Fruit fly (Drosophila melanogaster) whole organism, embryonic: ENCODE measurements around the gene CG15772.

Source experiments
- ATbp ChIP-seq: fragments of 200-800 bp; sonication (Bioruptor generic); optimal IDR thresholded peaks from 2 replicates; lab custom pipeline; 2017; ENCODE audit warnings: missing biosample characterization, mild to moderate bottlenecking, missing genetic modification characterization, missing genetic modification reagents
- Abd-B ChIP-seq: fragments of 200-800 bp; sonication (Bioruptor generic); optimal IDR thresholded peaks from 2 replicates; lab custom pipeline; 2018; ENCODE audit warnings: missing biosample characterization, mild to moderate bottlenecking, missing genetic modification characterization, moderate library complexity
- Ada2b ChIP-seq: fragments of 200-800 bp; sonication (Bioruptor generic); IDR thresholded peaks from 2 replicates; pipeline ENCODE4 v1.3.6; 2022; ENCODE audit warnings: missing biosample characterization, missing genetic modification characterization
- Awh ChIP-seq: fragments of 200-800 bp; sonication (Bioruptor generic); IDR thresholded peaks from 2 replicates; pipeline ENCODE4, ENCODE4 v1.3.6; 2022; ENCODE audit warnings: missing biosample characterization, missing genetic modification characterization
- CG10543 ChIP-seq: fragments of 200-800 bp; sonication (Bioruptor generic); optimal IDR thresholded peaks from 3 replicates; lab custom pipeline; 2017; ENCODE audit warnings: missing biosample characterization, mild to moderate bottlenecking, missing genetic modification characterization, moderate library complexity
- CG11085 ChIP-seq: fragments of 200-800 bp; sonication (Bioruptor generic); IDR thresholded peaks from 2 replicates; pipeline ENCODE4 v1.3.6; 2022; ENCODE audit warnings: missing biosample characterization, missing genetic modification characterization
- CG11093 ChIP-seq: fragments of 200-800 bp; sonication (Bioruptor generic); IDR thresholded peaks from 3 replicates; pipeline ENCODE4 v1.3.6; 2022; ENCODE audit warnings: missing biosample characterization, missing genetic modification characterization
- CG12104 ChIP-seq: fragments of 200-800 bp; sonication (Bioruptor generic); optimal IDR thresholded peaks from 3 replicates; lab custom pipeline; 2016; ENCODE audit warnings: missing biosample characterization, missing genetic modification characterization
- CG17359 ChIP-seq: fragments of 200-800 bp; sonication (Bioruptor generic); optimal IDR thresholded peaks from 3 replicates; lab custom pipeline; 2018; ENCODE audit warnings: missing biosample characterization, mild to moderate bottlenecking, missing genetic modification characterization, moderate library complexity
- CG17568 ChIP-seq: fragments of 200-800 bp; sonication (Bioruptor generic); optimal IDR thresholded peaks from 2 replicates; lab custom pipeline; 2018; ENCODE audit warnings: missing biosample characterization, mild to moderate bottlenecking, missing genetic modification characterization, moderate library complexity
- CG18262 ChIP-seq: fragments of 200-800 bp; optimal IDR thresholded peaks from 3 replicates; lab custom pipeline; 2019; ENCODE audit warnings: missing biosample characterization, mild to moderate bottlenecking, missing genetic modification characterization, moderate library complexity
- CG18599 ChIP-seq: fragments of 200-800 bp; sonication (Bioruptor generic); optimal IDR thresholded peaks from 3 replicates; lab custom pipeline; 2017; ENCODE audit warnings: missing biosample characterization, missing genetic modification characterization, mild to moderate bottlenecking, moderate library complexity, missing genetic modification reagents
- CG2116 ChIP-seq: fragments of 200-800 bp; sonication (Bioruptor generic); optimal IDR thresholded peaks from 3 replicates; lab custom pipeline; 2018; ENCODE audit warnings: missing biosample characterization, mild to moderate bottlenecking, missing genetic modification characterization
- CG2712 ChIP-seq: fragments of 200-800 bp; optimal IDR thresholded peaks from 3 replicates; lab custom pipeline; 2019; ENCODE audit warnings: missing biosample characterization, mild to moderate bottlenecking, missing genetic modification characterization, moderate library complexity
- CG33213 ChIP-seq: fragments of 200-800 bp; sonication (Bioruptor generic); optimal IDR thresholded peaks from 3 replicates; lab custom pipeline; 2016; ENCODE audit warnings: missing biosample characterization, missing genetic modification characterization
- CG3995 ChIP-seq: fragments of 200-800 bp; sonication (Bioruptor generic); optimal IDR thresholded peaks from 3 replicates; lab custom pipeline; 2016; ENCODE audit warnings: missing biosample characterization, missing genetic modification characterization
- CG4404 ChIP-seq: fragments of 200-800 bp; sonication (Bioruptor generic); IDR thresholded peaks from 2 replicates; pipeline ENCODE4 v1.3.6; 2022; ENCODE audit warnings: missing biosample characterization, missing genetic modification characterization
- CG4730 ChIP-seq: fragments of 200-800 bp; sonication (Bioruptor generic); IDR thresholded peaks from 2 replicates; pipeline ENCODE4 v1.3.6; 2022; ENCODE audit warnings: missing biosample characterization, missing genetic modification characterization
- CG5953 ChIP-seq: fragments of 200-800 bp; sonication (Bioruptor generic); IDR thresholded peaks from 2 replicates; pipeline ENCODE4 v1.3.6; 2022; ENCODE audit warnings: missing biosample characterization, missing genetic modification characterization
- CG6813 ChIP-seq: fragments of 200-800 bp; sonication (Bioruptor generic); optimal IDR thresholded peaks from 2 replicates; lab custom pipeline; 2017; ENCODE audit warnings: missing biosample characterization, missing genetic modification characterization, mild to moderate bottlenecking, moderate library complexity, missing genetic modification reagents
- CG6854 ChIP-seq: fragments of 200-800 bp; sonication (Bioruptor generic); optimal IDR thresholded peaks from 3 replicates; lab custom pipeline; 2017; ENCODE audit warnings: missing biosample characterization, mild to moderate bottlenecking, missing genetic modification characterization
- CG7271 ChIP-seq: fragments of 200-800 bp; sonication (Bioruptor generic); optimal IDR thresholded peaks from 2 replicates; lab custom pipeline; 2018; ENCODE audit warnings: missing biosample characterization, mild to moderate bottlenecking, missing genetic modification characterization, moderate library complexity
- CG7987 ChIP-seq: fragments of 200-800 bp; sonication (Bioruptor generic); optimal IDR thresholded peaks from 2 replicates; lab custom pipeline; 2018; ENCODE audit warnings: missing biosample characterization, mild to moderate bottlenecking, missing genetic modification characterization, moderate library complexity
- CG8388 ChIP-seq: fragments of 200-800 bp; sonication (Bioruptor generic); optimal IDR thresholded peaks from 2 replicates; lab custom pipeline; 2019; ENCODE audit warnings: missing biosample characterization, mild to moderate bottlenecking, missing genetic modification characterization, moderate library complexity
- D19B ChIP-seq: fragments of 200-800 bp; sonication (Bioruptor generic); optimal IDR thresholded peaks from 2 replicates; lab custom pipeline; 2017; ENCODE audit warnings: missing biosample characterization, mild to moderate bottlenecking, missing genetic modification characterization
- Dip3 ChIP-seq: fragments of 200-800 bp; sonication (Bioruptor generic); optimal IDR thresholded peaks from 3 replicates; lab custom pipeline; 2016; ENCODE audit warnings: missing biosample characterization, missing genetic modification characterization
- ERR ChIP-seq: fragments of 200-800 bp; sonication (Bioruptor generic); optimal IDR thresholded peaks from 2 replicates; lab custom pipeline; 2016; ENCODE audit warnings: missing biosample characterization, missing genetic modification characterization
- Fer2 ChIP-seq: fragments of 200-800 bp; sonication (Bioruptor generic); optimal IDR thresholded peaks from 2 replicates; lab custom pipeline; 2018; ENCODE audit warnings: missing biosample characterization, mild to moderate bottlenecking, missing genetic modification characterization, moderate library complexity
- Fer3 ChIP-seq: fragments of 200-800 bp; sonication (Bioruptor generic); optimal IDR thresholded peaks from 2 replicates; lab custom pipeline; 2018; ENCODE audit warnings: missing biosample characterization, mild to moderate bottlenecking, missing genetic modification characterization, moderate library complexity
- Hr39 ChIP-seq: fragments of >200 bp; optimal IDR thresholded peaks from 2 replicates; lab custom pipeline; 2017
- Lim3 ChIP-seq: fragments of 200-800 bp; sonication (Bioruptor generic); IDR thresholded peaks from 2 replicates; pipeline ENCODE4 v1.3.6; 2022; ENCODE audit warnings: missing biosample characterization, missing genetic modification characterization
- Med ChIP-seq: fragments of 200-800 bp; sonication (Bioruptor generic); peaks from one replicate; lab custom pipeline; 2016; ENCODE audit warnings: missing biosample characterization, missing genetic modification characterization, mild to moderate bottlenecking, inconsistent platforms, moderate library complexity
- Optix ChIP-seq: fragments of 200-800 bp; sonication (Bioruptor generic); IDR thresholded peaks from 3 replicates; pipeline ENCODE4 v1.3.6; 2022; ENCODE audit warnings: missing biosample characterization, missing genetic modification characterization
- Tbp ChIP-seq: fragments of >200 bp; optimal IDR thresholded peaks from 2 replicates; lab custom pipeline; 2018; ENCODE audit warnings: missing biosample characterization, missing genetic modification characterization
- Trl ChIP-seq, 3 experiments: fragments of >200 bp in 2 of 3; fragments of 200-800 bp in 1 of 3; sonication (Bioruptor generic) in 1 of 3; optimal IDR thresholded peaks; 2 replicates in 1 of 3; 3 replicates in 2 of 3; lab custom pipeline; 2016 to 2017; ENCODE audit warnings: missing biosample characterization in 1 of 3, missing genetic modification characterization in 1 of 3
- YL-1 ChIP-seq: fragments of 200-800 bp; sonication (Bioruptor generic); optimal IDR thresholded peaks from 3 replicates; lab custom pipeline; 2017; ENCODE audit warnings: missing biosample characterization, mild to moderate bottlenecking, missing genetic modification characterization
- ab ChIP-seq: fragments of 200-800 bp; sonication (Bioruptor generic); optimal IDR thresholded peaks from 2 replicates; lab custom pipeline; 2016; ENCODE audit warnings: missing biosample characterization, missing genetic modification characterization
- al ChIP-seq: fragments of 200-800 bp; sonication (Bioruptor generic); IDR thresholded peaks from 2 replicates; pipeline ENCODE4 v1.3.6; 2022; ENCODE audit warnings: missing biosample characterization, missing genetic modification characterization
- caup ChIP-seq: fragments of 200-800 bp; sonication (Bioruptor generic); optimal IDR thresholded peaks from 3 replicates; lab custom pipeline; 2017; ENCODE audit warnings: missing biosample characterization, mild to moderate bottlenecking, missing genetic modification characterization, moderate library complexity; ENCODE audit not compliant: severe bottlenecking
- crc ChIP-seq: fragments of 200-800 bp; sonication (Bioruptor generic); optimal IDR thresholded peaks from 2 replicates; lab custom pipeline; 2016; ENCODE audit warnings: missing biosample characterization, missing genetic modification characterization
- dati ChIP-seq: fragments of 200-800 bp; sonication (Bioruptor generic); IDR thresholded peaks from 2 replicates; pipeline ENCODE4 v1.3.6; 2022; ENCODE audit warnings: missing biosample characterization, missing genetic modification characterization
- dysf ChIP-seq: fragments of 200-800 bp; sonication (Bioruptor generic); IDR thresholded peaks from 3 replicates; pipeline ENCODE4 v1.3.6; 2022; ENCODE audit warnings: missing biosample characterization, missing genetic modification characterization
- grau ChIP-seq: fragments of 200-800 bp; optimal IDR thresholded peaks from 3 replicates; lab custom pipeline; 2019; ENCODE audit warnings: missing biosample characterization, mild to moderate bottlenecking, missing genetic modification characterization, moderate library complexity
- gsb-n ChIP-seq: fragments of 200-800 bp; sonication (Bioruptor generic); optimal IDR thresholded peaks from 3 replicates; lab custom pipeline; 2018; ENCODE audit warnings: missing biosample characterization, mild to moderate bottlenecking, missing genetic modification characterization
- otp ChIP-seq: fragments of 200-800 bp; sonication (Bioruptor generic); IDR thresholded peaks from 3 replicates; pipeline ENCODE4, ENCODE4 v1.3.6; 2022; ENCODE audit warnings: missing biosample characterization, missing genetic modification characterization
- repo ChIP-seq: fragments of 200-800 bp; sonication (Bioruptor generic); optimal IDR thresholded peaks from 2 replicates; lab custom pipeline; 2016; ENCODE audit warnings: missing biosample characterization, missing genetic modification characterization
- sob ChIP-seq: fragments of 200-800 bp; sonication (Bioruptor generic); IDR thresholded peaks from 2 replicates; pipeline ENCODE4 v1.3.6; 2022; ENCODE audit warnings: missing biosample characterization, missing genetic modification characterization
- stwl ChIP-seq: fragments of 200-800 bp; sonication (Bioruptor generic); optimal IDR thresholded peaks from 3 replicates; lab custom pipeline; 2018; ENCODE audit warnings: missing biosample characterization, mild to moderate bottlenecking, missing genetic modification characterization, moderate library complexity
- trh ChIP-seq: fragments of 200-800 bp; sonication (Bioruptor generic); optimal IDR thresholded peaks from 2 replicates; lab custom pipeline; 2016; ENCODE audit warnings: missing biosample characterization, missing genetic modification characterization
- zfh1 ChIP-seq: fragments of 200-800 bp; sonication (Bioruptor generic); IDR thresholded peaks from 3 replicates; pipeline ENCODE4 v1.3.6; 2022; ENCODE audit warnings: missing biosample characterization, missing genetic modification characterization
- zfh2 ChIP-seq: fragments of 200-800 bp; sonication (Bioruptor generic); optimal IDR thresholded peaks from 2 replicates; lab custom pipeline; 2016; ENCODE audit warnings: missing biosample characterization, missing genetic modification characterization

Gene CG15772

DNA sequence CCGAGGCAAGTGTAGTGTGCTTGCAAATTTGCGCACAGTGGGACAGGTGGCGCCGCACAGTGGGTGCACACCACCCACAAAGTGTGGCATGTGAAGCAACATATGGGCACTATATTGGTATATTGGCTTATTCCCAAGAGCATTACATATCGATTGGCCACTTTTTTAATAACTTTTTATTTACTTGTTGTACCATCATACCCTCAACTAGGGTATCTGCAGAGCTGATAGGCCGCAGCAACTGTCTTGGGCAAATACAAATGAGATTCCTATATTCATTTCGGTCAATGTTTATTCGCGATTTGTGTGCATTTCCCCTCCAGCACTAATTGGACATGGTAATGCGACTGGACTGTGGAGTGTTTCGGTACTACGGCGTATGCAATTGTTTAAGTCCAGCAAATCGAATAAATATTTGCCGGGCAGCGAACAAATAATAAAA lies 27.3 kb upstream of the CG15772 start (continued):
- TF ChIP-seq CG3995 (GFP tag; lab: Kevin White, UChicago) (no peak), CG12104 (peak; percentile 15), al (no peak), CG7271 (tag; lab: Kevin White, UChicago) (peak; percentile 24), CG7987 (peak; percentile 36), Optix (GFP tag; lab: Robert Waterston, UW) (peak; percentile 56; the same call in 1 of the 3 replicates), CG17568 (GFP tag; lab: Kevin White, UChicago) (peak; percentile 16), stwl (tag; lab: Kevin White, UChicago) (no peak), Tbp (GFP tag; lab: Kevin White, UChicago) (no peak), Trl (optimal IDR thresholded peaks at IDR 0.05; lab: Kevin White, UChicago) (no peak), Trl (GFP tag; optimal IDR thresholded peaks at IDR 0.05; lab: Kevin White, UChicago) (peak; percentile 29), CG18599 (GFP tag; lab: Kevin White, UChicago) (no peak), CG8388 (GFP tag; lab: Kevin White, UChicago) (peak; percentile 20), repo (GFP tag; lab: Kevin White, UChicago) (peak; percentile 18), trh (no peak), zfh1 (peak; percentile 74), CG4404 (peak; percentile 35), dysf (GFP tag; lab: Robert Waterston, UW) (peak; percentile 71), Lim3 (GFP tag; lab: Robert Waterston, UW) (no peak), CG18262 (peak; percentile 40), Med (GFP tag; lab: Kevin White, UChicago) (peak; percentile 89), Abd-B (GFP tag; lab: Kevin White, UChicago) (peak; percentile 29), Hr39 (lab: Kevin White, UChicago) (no peak), otp (GFP tag; lab: Robert Waterston, UW) (peak; percentile 42; the same call in 1 of the 3 replicates), zfh2 (GFP tag; lab: Kevin White, UChicago) (peak; percentile 10), crc (peak; percentile 17), ab (GFP tag; lab: Kevin White, UChicago) (no peak), sob (GFP tag; lab: Robert Waterston, UW) (peak; percentile 16; the same call in 1 of the 2 replicates), CG33213 (peak; percentile 56), CG11085 (no peak), CG2712 (peak; percentile 39), Awh (GFP tag; lab: Robert Waterston, UW) (0 out of 2 replicates have a peak, but pooled peaks have one; percentile 35), CG11093 (peak; percentile 51; the same call in 1 of the 3 replicates), gsb-n (tag; lab: Kevin White, UChicago) (peak; percentile 64), D19B (GFP tag; lab: Kevin White, UChicago) (peak; percentile 39), dati (GFP tag; lab: Robert Waterston, UW) (no peak), caup (peak; percentile 1), CG4730 (GFP tag; lab: Robert Waterston, UW) (0 out of 2 replicates have a peak, but pooled peaks have one; percentile 13), Ada2b (GFP tag; lab: Robert Waterston, UW) (peak; percentile 54), CG10543 (GFP tag; lab: Kevin White, UChicago) (no peak), Fer2 (tag; lab: Kevin White, UChicago) (no peak), ATbp (GFP tag; lab: Kevin White, UChicago) (peak; percentile 85), grau (tag; lab: Kevin White, UChicago) (peak; percentile 25), CG2116 (GFP tag; lab: Kevin White, UChicago) (peak; percentile 27), CG6854 (no peak), YL-1 (GFP tag; lab: Kevin White, UChicago) (no peak), CG17359 (tag; lab: Kevin White, UChicago) (peak; percentile 64), CG6813 (peak; percentile 64), Dip3 (no peak), ERR (GFP tag; lab: Kevin White, UChicago) (no peak), CG5953 (GFP tag; lab: Robert Waterston, UW) (peak; percentile 72; the same call in 1 of the 2 replicates), Fer3 (tag; lab: Kevin White, UChicago) (peak; percentile 31)
